Worm (Caenorhabditis elegans) whole organism, mixed stage, embryonic: Measurements from ENCODE around the gene F48G7.9.

Experiments
- M03D4.4 ChIP-seq: sonication (generic microtip); optimal IDR thresholded peaks from 2 replicates; lab custom pipeline; 2017; ENCODE audit warnings: mild to moderate bottlenecking, missing genetic modification characterization, missing compliant biosample characterization
- bed-3 ChIP-seq: fragments of 200-800 bp; sonication (Bioruptor generic); optimal IDR thresholded peaks from 3 replicates; lab custom pipeline; 2018; ENCODE audit warnings: mild to moderate bottlenecking, missing genetic modification characterization, moderate library complexity, missing compliant biosample characterization
- blmp-1 ChIP-seq: fragments of 150-350 bp; optimal IDR thresholded peaks from 2 replicates; lab custom pipeline; 2014; ENCODE audit warnings: missing biosample characterization, missing genetic modification characterization
- ceh-39 ChIP-seq: fragments of 150-350 bp; optimal IDR thresholded peaks from 2 replicates; lab custom pipeline; 2014; ENCODE audit warnings: missing biosample characterization, missing genetic modification characterization
- ceh-43 ChIP-seq: fragments of 200-800 bp; sonication (Bioruptor generic); optimal IDR thresholded peaks from 2 replicates; lab custom pipeline; 2018; ENCODE audit warnings: mild to moderate bottlenecking, missing genetic modification characterization, moderate library complexity, missing compliant biosample characterization
- ceh-83 ChIP-seq: fragments of 200-800 bp; sonication (Bioruptor generic); optimal IDR thresholded peaks from 2 replicates; lab custom pipeline; 2018; ENCODE audit warnings: mild to moderate bottlenecking, missing genetic modification characterization, missing compliant biosample characterization
- ces-1 ChIP-seq: fragments of 150-350 bp; optimal IDR thresholded peaks from 2 replicates; lab custom pipeline; 2014; ENCODE audit warnings: missing biosample characterization, missing genetic modification reagents, missing genetic modification characterization
- cnd-1 ChIP-seq: fragments of 200-800 bp; sonication (Bioruptor generic); optimal IDR thresholded peaks from 2 replicates; lab custom pipeline; 2018; ENCODE audit warnings: mild to moderate bottlenecking, missing genetic modification characterization, missing compliant biosample characterization
- drap-1 ChIP-seq: fragments of 200-800 bp; sonication (Bioruptor generic); optimal IDR thresholded peaks from 3 replicates; lab custom pipeline; 2018; ENCODE audit warnings: mild to moderate bottlenecking, missing genetic modification characterization, missing compliant biosample characterization
- elt-1 ChIP-seq: sonication (generic microtip); optimal IDR thresholded peaks from 2 replicates; lab custom pipeline; 2017; ENCODE audit warnings: missing genetic modification characterization, mild to moderate bottlenecking, missing compliant biosample characterization, antibody characterized with exemption, moderate library complexity, borderline replicate concordance; ENCODE audit not compliant: insufficient read depth
- elt-3 ChIP-seq: fragments of 150-350 bp; optimal IDR thresholded peaks from 2 replicates; lab custom pipeline; 2014; ENCODE audit warnings: missing biosample characterization, missing genetic modification characterization
- flh-1 ChIP-seq: fragments of 200-800 bp; sonication (Bioruptor generic); optimal IDR thresholded peaks from 2 replicates; lab custom pipeline; 2018; ENCODE audit warnings: mild to moderate bottlenecking, missing genetic modification characterization, moderate library complexity, missing compliant biosample characterization
- hlh-1 ChIP-seq: fragments of 150-350 bp; optimal IDR thresholded peaks from 2 replicates; lab custom pipeline; 2014; ENCODE audit warnings: missing biosample characterization, missing genetic modification reagents, missing genetic modification characterization
- lin-13 ChIP-seq: fragments of 150-350 bp; optimal IDR thresholded peaks from 2 replicates; lab custom pipeline; 2014; ENCODE audit warnings: missing biosample characterization, missing genetic modification characterization
- lin-32 ChIP-seq: fragments of 200-800 bp; sonication (Bioruptor generic); optimal IDR thresholded peaks from 2 replicates; lab custom pipeline; 2018; ENCODE audit warnings: mild to moderate bottlenecking, missing genetic modification characterization, missing compliant biosample characterization
- mab-5 ChIP-seq: fragments of 150-350 bp; optimal IDR thresholded peaks from 2 replicates; lab custom pipeline; 2014; ENCODE audit warnings: missing biosample characterization, missing genetic modification characterization
- mls-2 ChIP-seq: sonication (generic microtip); optimal IDR thresholded peaks from 2 replicates; lab custom pipeline; 2016; ENCODE audit warnings: mild to moderate bottlenecking, missing genetic modification characterization, moderate library complexity, missing compliant biosample characterization
- nhr-12 ChIP-seq: fragments of 150-350 bp; optimal IDR thresholded peaks from 2 replicates; lab custom pipeline; 2014; ENCODE audit warnings: missing biosample characterization, missing genetic modification characterization
- nhr-2 ChIP-seq: fragments of 150-350 bp; optimal IDR thresholded peaks from 2 replicates; lab custom pipeline; 2014; ENCODE audit warnings: missing biosample characterization, missing genetic modification characterization
- nhr-237 ChIP-seq: fragments of 150-350 bp; optimal IDR thresholded peaks from 2 replicates; lab custom pipeline; 2014; ENCODE audit warnings: missing biosample characterization, missing genetic modification characterization
- nhr-28 ChIP-seq: fragments of 150-350 bp; optimal IDR thresholded peaks from 2 replicates; lab custom pipeline; 2014; ENCODE audit warnings: missing biosample characterization, missing genetic modification characterization
- nhr-76 ChIP-seq: sonication (generic microtip); optimal IDR thresholded peaks from 2 replicates; lab custom pipeline; 2017; ENCODE audit warnings: missing biosample characterization, missing genetic modification characterization
- pha-4 ChIP-seq: fragments of 150-350 bp; optimal IDR thresholded peaks from 2 replicates; lab custom pipeline; 2018; ENCODE audit warnings: missing biosample characterization, missing genetic modification reagents, missing genetic modification characterization
- sem-2 ChIP-seq: fragments of 200-800 bp; sonication (Bioruptor generic); optimal IDR thresholded peaks from 2 replicates; lab custom pipeline; 2018; ENCODE audit warnings: mild to moderate bottlenecking, missing genetic modification characterization, missing compliant biosample characterization
- snpc-4 ChIP-seq: fragments of 150-350 bp; optimal IDR thresholded peaks from 2 replicates; lab custom pipeline; 2014; ENCODE audit warnings: missing biosample characterization, missing genetic modification characterization
- sptf-1 ChIP-seq: sonication (generic microtip); optimal IDR thresholded peaks from 2 replicates; lab custom pipeline; 2017; ENCODE audit warnings: mild to moderate bottlenecking, missing genetic modification characterization, moderate library complexity, missing compliant biosample characterization
- tbx-8 ChIP-seq: fragments of 200-800 bp; sonication (Bioruptor generic); optimal IDR thresholded peaks from 2 replicates; lab custom pipeline; 2018; ENCODE audit warnings: mild to moderate bottlenecking, missing genetic modification characterization, moderate library complexity, missing compliant biosample characterization
- unc-120 ChIP-seq: sonication (generic microtip); optimal IDR thresholded peaks from 2 replicates; lab custom pipeline; 2017; ENCODE audit warnings: missing genetic modification characterization, missing compliant biosample characterization; ENCODE audit not compliant: poor library complexity, severe bottlenecking
- unc-62 ChIP-seq: fragments of 150-350 bp; optimal IDR thresholded peaks from 2 replicates; lab custom pipeline; 2014; ENCODE audit warnings: missing biosample characterization, missing genetic modification reagents, missing genetic modification characterization
- ztf-11 ChIP-seq: fragments of 150-350 bp; optimal IDR thresholded peaks from 2 replicates; lab custom pipeline; 2014; ENCODE audit warnings: missing biosample characterization, missing genetic modification characterization

Gene F48G7.9

ce11 chrV:628527-628926 lies at the start of gene F48G7.9:
Gene F48G7.9, minus strand, starts transcription at chrV:628627.
- TF ChIP-seq sem-2 (no peak), lin-13 (tag; lab: Kevin White, UChicago) (no peak), ceh-39 (tag; lab: Kevin White, UChicago) (no peak), unc-120 (no peak), ces-1 (GFP tag; lab: Kevin White, UChicago) (no peak), lin-32 (GFP tag; lab: Kevin White, UChicago) (no peak), mab-5 (tag; lab: Kevin White, UChicago) (no peak)

DNA sequence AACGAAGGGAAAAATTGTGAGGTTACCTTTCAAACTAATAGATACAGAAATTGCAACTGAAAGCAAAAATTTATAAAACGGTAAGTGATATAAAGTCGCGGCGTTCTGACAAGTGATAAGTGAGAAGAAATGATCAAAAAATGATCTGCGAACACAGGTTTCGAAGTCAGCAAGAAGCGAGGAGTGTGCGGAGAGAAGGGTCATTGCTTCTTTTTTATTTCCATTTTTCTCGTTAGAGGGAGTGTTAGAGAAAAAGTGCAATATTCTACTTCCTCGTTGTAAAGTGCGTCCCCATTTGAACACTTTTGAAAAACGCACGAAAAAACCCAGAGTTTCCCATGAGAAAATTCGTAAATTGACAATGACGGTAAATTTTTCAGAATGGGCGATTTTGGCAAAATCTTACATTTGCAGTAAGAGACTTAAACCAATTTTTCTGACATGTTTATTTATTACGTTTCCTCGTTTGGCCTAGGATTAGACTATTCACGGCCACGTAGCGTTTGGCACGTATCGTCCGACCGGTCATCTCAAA lies 48.2 kb upstream of the F48G7.9 start, which contains the start of the genes fbxa-72 and srx-21:
TSS of gene fbxa-72 (minus strand) at position 204 of the 535 bp plus-strand sequence.
TSS of gene srx-21 (plus strand) at position 485 of the 535 bp plus-strand sequence.
- TF ChIP-seq tbx-8 (no peak), M03D4.4 (tag; lab: Kevin White, UChicago) (no peak), flh-1 (GFP tag; lab: Kevin White, UChicago) (no peak), ces-1 (GFP tag; lab: Kevin White, UChicago) (no peak), ceh-83 (GFP tag; lab: Kevin White, UChicago) (no peak), mls-2 (no peak), unc-62 (GFP tag; lab: Kevin White, UChicago) (no peak), nhr-12 (tag; lab: Kevin White, UChicago) (no peak), nhr-2 (tag; lab: Kevin White, UChicago) (no peak), blmp-1 (tag; lab: Kevin White, UChicago) (no peak), hlh-1 (tag; lab: Kevin White, UChicago) (no peak), nhr-28 (no peak)
- TF ChIP-seq, all 35 proteins: peak for 0

DNA sequence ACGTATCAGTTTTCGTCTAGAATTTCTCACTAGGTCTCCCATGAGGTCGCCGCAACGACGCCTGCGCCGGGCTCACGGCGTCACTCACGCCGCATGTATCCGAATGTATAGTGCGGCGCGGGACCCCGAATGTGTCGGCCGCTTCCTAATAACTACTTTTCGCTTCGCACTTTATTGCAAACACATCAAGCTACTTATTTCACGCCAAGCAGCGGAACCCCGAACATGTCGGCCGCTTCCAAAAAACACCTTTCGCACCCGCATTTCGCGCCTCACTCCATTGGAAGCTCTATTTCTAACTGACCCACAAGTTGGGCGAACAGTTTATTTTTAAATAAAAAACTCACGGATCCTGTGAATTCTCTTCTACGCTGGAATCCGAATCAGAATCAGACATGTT lies 47.7 kb upstream of the F48G7.9 start:
- TF ChIP-seq nhr-237 (no peak), bed-3 (no peak), lin-32 (GFP tag; lab: Kevin White, UChicago) (no peak), M03D4.4 (tag; lab: Kevin White, UChicago) (no peak), nhr-76 (no peak), nhr-28 (no peak), pha-4 (tag; lab: Kevin White, UChicago) (no peak), cnd-1 (tag; lab: Kevin White, UChicago) (no peak), sptf-1 (tag; lab: Kevin White, UChicago) (no peak), mls-2 (no peak), lin-13 (tag; lab: Kevin White, UChicago) (no peak), snpc-4 (tag; lab: Kevin White, UChicago) (no peak), ztf-11 (no peak), unc-62 (GFP tag; lab: Kevin White, UChicago) (no peak), ces-1 (GFP tag; lab: Kevin White, UChicago) (no peak), blmp-1 (tag; lab: Kevin White, UChicago) (no peak), elt-3 (no peak)

DNA sequence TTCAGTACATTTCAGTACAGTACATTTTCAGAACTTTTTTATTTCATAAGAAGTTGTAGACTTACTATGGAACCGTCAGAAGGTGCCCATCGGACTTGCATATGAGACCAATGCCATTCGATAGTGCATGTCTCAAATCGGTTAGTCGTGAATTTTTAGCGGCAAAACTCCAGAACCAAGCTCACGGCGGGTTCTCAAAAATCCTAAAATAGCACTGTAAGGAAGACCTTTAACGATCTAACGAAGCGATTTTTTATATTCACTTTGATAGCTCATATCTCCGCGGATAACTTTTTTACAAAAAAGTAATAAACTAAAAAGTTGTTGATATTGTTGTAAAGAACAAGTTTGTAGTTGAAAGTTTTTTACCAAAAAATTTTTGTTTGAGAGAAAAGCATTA lies 45.8 kb upstream of the F48G7.9 start, which contains the start of gene sru-25:
TSS of gene sru-25 (minus strand) at position 101 of the 400 bp plus-strand sequence.
- TF ChIP-seq unc-62 (GFP tag; lab: Kevin White, UChicago) (no peak), blmp-1 (tag; lab: Kevin White, UChicago) (no peak), sptf-1 (tag; lab: Kevin White, UChicago) (no peak)

DNA sequence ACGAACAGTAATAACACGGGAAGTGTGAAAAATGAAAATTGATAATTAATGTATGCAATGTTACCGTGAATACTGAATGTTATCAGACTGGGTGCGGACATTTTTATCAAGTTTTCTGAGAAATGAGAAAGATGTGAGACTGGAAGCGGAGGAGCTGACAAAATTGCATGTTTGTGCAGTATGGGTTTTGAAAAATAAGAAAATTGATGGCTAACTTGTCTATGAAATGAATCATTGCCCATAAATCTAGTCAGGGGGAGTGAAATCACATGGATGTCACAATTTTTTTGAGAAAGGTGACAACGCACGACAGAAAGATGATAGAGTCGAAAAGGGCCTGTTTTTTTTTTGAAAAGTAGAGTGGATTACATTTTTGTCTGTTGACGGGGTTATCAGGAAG lies 42.9 kb upstream of the F48G7.9 start, which contains the start of gene sru-24:
TSS of gene sru-24 (minus strand) at position 101 of the 400 bp plus-strand sequence.
- no peak for TF ChIP-seq ceh-43 (GFP tag; lab: Kevin White, UChicago)
- TF ChIP-seq ces-1 (GFP tag; lab: Kevin White, UChicago) = no peak
- TF ChIP-seq ceh-39 (tag; lab: Kevin White, UChicago) = no peak
- no peak for TF ChIP-seq ztf-11
- TF ChIP-seq lin-32 (GFP tag; lab: Kevin White, UChicago) = no peak

ce11 chrV:667459-667858 lies 39.0 kb upstream of the F48G7.9 start, which contains the start of gene nhr-180:
Gene nhr-180, minus strand, starts transcription at chrV:667510.
- TF ChIP-seq unc-62 (GFP tag; lab: Kevin White, UChicago) = no peak
- no peak for TF ChIP-seq elt-1 (tag; lab: Kevin White, UChicago)
- no peak for TF ChIP-seq ceh-39 (tag; lab: Kevin White, UChicago)
- TF ChIP-seq mab-5 (tag; lab: Kevin White, UChicago) = no peak
- no peak for TF ChIP-seq mls-2
- TF ChIP-seq blmp-1 (tag; lab: Kevin White, UChicago) = no peak
- no peak for TF ChIP-seq lin-32 (GFP tag; lab: Kevin White, UChicago)
- no peak for TF ChIP-seq ceh-43 (GFP tag; lab: Kevin White, UChicago)
- no peak for TF ChIP-seq nhr-76
- no peak for TF ChIP-seq ces-1 (GFP tag; lab: Kevin White, UChicago)
- TF ChIP-seq elt-3 = no peak
- TF ChIP-seq drap-1 (GFP tag; lab: Kevin White, UChicago) = no peak
- TF ChIP-seq ceh-83 (GFP tag; lab: Kevin White, UChicago) = no peak
- no peak for TF ChIP-seq bed-3
- TF ChIP-seq sem-2 = no peak
- no peak for TF ChIP-seq nhr-12 (tag; lab: Kevin White, UChicago)
- no peak for TF ChIP-seq hlh-1 (tag; lab: Kevin White, UChicago)
